Fruit fly (Drosophila melanogaster): Measurements from ENCODE around the gene CheB38b.
A peak's percentile ranks its signal among the peaks of the same experiment; 100 is the strongest.

The CheB38b gene

DNA sequence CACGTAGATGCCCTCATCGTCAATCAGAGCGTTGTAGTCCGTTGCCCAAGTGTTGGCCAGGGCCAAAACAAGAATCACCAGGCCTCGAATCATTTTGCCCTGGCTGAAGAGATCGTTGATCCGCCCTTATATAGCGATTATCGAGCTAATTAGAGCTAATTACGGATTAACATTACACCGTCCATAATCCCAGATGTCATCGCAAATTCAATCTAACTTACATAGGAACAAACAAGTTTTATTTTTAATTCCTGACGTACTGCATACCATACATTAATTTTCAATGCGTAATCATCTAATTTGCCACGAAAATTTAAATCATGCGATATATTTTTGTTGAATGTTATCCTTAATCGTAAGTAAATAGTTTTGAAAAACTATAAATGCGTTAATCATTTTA is at the start of gene CheB38b:
CheB38b (minus strand) TSS at position 101 of the 400 bp plus-strand sequence.
- TF ChIP-seq noc (tag; optimal IDR thresholded peaks at IDR 0.05) = no peak

DNA sequence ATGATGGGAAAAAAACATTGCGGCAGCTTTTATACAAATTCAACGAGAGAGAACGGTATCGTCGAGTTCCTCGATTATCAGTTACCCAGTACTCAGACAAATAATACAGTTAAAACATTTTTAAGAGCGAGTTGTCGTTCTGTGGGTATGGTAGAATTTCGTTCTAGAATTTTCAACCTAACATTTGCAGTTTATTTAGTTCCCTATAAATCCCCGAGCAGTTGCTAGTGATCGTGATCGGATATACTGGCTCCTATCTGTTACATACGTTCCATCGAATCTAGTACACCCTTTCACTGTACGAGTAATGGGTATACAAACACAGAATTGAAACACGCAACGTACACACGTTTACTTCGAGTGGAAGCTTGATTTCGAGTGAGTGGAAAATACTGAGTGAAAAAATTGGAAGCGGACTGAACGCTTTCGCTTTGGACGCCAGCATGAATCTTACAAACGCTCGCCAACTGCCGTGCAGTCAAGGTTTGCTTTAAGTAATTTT is 47.7 kb upstream of the CheB38b start, which contains the start of gene CG9338:
CG9338 (plus strand) TSS at position 452 of the 502 bp plus-strand sequence.
- peak; percentile 90 for TF ChIP-seq noc (tag; optimal IDR thresholded peaks at IDR 0.05)

DNA sequence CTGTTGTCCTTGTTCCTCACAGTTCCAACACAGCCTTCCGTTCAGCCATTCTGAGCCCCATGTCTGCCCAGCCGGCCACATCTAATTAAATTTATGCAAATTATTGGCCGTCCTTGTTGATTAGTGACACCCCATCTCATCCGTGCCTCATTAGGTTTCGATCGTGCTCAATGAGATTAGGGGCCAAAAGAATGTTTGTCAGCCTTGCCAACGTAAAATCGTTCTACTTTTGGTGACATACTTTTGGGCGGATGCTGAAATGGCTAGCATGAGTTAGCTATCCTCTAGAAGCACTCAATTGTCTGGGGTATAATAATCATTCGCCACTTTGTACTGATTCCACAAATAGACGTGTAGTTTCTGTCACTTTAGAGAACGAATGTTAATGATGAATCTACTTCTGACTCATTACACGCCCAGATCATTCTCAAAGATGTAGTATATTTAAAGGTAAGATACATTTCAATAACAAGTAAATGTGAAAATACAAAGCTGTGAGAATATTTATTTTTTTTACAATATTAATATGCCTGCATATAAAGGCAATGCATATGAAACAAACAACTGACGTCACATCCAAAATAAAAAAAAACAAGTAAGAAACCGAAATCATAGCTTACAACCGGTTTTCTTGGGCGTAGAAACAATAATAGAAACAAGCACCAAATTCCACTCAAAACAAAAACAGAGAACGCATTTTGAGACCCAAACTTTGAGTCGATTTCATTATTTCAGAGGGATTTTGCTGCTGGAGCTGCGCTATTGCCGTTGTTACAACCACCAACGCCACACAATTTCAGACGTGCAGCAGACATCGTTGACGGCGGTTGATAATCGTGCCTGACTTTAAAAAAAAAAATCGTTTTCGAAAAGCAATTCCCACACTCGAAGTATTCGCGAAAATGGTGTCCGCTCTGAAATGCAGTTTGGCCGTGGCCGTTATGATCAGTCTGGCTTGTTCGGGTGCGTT is 41.6 kb upstream of the CheB38b start, which contains the start of gene bero:
bero (plus strand) TSS at position 325 of the 970 bp plus-strand sequence.
- TF ChIP-seq noc (tag; optimal IDR thresholded peaks at IDR 0.05) = no peak

DNA sequence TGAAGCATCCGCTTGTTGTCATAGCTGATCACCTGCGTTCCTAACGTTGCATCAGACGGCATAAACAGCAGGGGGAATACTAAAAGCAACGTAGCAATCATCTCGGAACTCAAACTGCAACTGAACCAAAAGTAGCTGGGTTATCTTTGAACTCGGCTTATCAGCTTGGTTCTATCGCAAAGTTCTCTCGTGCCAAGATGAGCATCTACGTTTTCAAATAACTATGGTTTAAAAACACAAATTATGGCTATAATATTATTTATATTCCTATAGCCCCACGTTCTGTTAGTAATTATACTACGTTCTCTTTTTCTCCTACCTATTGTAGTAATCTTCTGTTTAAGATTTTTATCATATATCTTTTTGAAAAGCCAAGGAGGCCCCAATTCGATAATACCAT is 40.7 kb upstream of the CheB38b start, which contains the start of gene CG14400:
CG14400 (minus strand) TSS at position 101 of the 400 bp plus-strand sequence.
- TF ChIP-seq noc (tag; optimal IDR thresholded peaks at IDR 0.05) = no peak

DNA sequence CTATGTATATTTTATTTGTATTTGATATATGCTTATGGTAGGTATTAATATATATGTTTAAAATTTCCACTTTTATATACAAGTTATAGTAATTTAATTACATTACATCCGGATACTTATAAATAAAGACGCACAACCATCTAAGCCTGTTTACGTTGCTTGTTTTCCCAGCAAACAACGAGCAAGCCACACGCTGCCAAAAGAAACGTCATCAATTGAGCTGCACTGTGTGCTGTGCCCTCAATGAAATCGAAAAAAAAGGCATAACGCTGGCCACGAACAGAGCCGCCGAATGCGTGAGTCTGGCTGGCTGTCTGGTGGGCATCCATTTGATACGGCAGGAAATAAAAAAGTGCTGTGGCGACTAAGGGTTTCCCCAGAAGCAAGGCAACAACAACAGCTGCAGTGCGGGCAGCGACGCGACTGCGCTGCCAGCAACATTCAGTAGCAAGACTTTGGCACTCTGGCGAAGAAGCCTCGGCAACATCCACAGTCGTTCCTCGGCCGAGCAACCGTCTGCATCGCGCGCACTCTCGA is 35.1 kb upstream of the CheB38b start, which contains the start of gene twit:
twit (plus strand) TSS at position 487 of the 537 bp plus-strand sequence.
- TF ChIP-seq noc (tag; optimal IDR thresholded peaks at IDR 0.05) = no peak

DNA sequence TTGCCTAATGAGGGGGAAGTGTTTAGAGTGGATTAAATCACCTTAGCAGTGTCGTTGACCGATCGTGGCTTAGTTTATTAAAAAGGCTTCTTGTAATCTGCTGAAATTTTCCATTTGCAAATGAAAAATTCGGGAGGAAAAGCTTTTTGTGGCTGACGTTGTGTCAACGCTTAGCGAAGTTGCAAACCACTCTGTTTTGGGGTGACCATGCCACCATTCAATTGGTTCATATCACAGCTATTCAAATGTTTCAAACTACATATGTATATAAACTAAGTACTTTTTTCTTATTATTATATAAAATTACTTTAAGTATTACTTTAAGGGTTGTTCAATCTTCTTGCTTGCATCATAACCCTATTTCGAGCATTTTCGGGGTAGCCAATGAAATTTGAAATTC is 34.5 kb upstream of the CheB38b start:
- no peak for TF ChIP-seq noc (tag; optimal IDR thresholded peaks at IDR 0.05)

DNA sequence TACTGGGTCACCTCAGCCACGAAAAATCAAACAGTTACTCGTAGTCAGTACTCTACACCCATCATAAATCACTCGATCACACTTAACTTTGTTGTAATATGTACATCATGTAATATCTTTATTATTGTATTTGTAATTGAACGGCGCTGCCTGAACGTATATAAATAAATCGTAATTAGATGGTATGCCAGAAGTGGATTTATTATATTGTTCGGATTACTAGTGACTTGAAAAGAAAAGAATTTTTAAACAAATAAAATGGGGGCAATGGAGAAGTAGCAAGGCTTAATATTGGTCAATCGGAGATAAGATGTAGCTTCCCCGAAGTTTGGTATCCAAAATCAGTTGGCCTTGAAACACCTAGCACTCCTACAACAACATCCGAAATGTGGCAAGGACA is 31.9 kb upstream of the CheB38b start, which contains the start of gene CG14402:
CG14402 (plus strand) TSS at position 301 of the 400 bp plus-strand sequence.
- TF ChIP-seq noc (tag; optimal IDR thresholded peaks at IDR 0.05) = no peak

DNA sequence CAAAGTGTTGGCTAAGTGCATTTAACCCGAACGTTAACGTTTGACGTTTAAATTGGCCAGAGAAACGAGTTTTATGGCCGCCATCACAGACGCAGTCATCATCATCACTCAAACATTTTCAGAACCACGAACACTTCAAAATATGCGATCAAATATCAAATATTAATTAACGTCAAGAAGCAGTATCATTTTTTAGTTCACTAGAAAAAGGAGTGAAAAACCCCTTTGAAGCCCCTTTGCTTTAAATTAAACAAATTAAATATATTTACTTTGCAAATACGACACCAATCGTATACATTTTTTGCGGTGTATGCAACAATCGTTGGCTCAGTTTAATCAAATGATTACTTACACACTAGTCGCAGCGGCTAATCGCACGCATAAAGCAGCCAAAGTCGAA is 27.3 kb upstream of the CheB38b start:
- TF ChIP-seq noc (tag; optimal IDR thresholded peaks at IDR 0.05) = no peak

DNA sequence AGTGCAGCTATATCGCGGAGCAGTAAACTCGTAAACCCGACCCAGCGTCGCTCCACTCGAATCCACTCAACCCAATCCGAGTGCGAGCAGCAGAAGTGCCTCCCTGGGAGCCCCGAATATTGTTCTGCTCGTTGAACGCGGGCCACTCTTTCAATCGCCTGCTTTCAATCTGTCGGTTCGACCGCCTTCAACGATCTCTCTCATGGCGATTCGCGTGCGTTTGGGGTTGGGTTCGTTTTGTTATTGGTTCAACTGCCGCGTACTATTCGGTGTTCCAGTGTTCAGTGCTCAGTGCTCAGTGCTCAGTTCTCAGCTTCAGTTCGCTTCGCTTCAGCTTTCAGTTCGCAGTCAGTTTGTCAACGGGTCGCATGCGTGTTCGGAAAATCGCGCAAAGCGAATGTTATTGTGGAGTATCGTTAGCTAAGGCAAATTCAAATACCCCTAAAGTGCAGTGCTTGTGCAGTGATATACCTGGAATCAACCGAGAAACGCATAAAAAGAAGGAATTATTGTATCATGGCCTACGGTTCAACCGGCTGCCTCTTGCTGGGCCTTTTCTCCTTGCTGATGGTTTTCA is 23.5 kb upstream of the CheB38b start, which contains the start of gene CG31676:
CG31676 (plus strand) TSS at position 289 of the 577 bp plus-strand sequence.
- TF ChIP-seq noc (tag; optimal IDR thresholded peaks at IDR 0.05) = no peak

DNA sequence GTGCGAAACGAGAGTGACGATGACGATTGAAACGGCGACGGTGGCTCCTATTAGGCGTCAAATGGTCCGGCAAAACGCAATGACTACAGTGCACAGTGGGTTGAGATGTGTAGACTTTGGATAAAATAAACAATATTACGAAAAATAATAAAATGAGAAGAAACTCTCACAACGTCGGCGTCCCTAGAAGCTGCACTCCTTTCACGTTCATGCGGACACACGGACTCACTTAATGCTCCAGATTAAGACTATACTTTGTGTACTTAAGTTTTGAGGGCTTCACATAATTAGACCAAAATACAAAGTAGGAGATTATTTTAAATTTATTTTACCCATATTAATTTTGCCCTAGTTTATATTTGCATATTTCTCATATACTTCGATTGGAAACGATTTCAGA is 22.9 kb upstream of the CheB38b start:
- TF ChIP-seq noc (tag; optimal IDR thresholded peaks at IDR 0.05) = no peak

DNA sequence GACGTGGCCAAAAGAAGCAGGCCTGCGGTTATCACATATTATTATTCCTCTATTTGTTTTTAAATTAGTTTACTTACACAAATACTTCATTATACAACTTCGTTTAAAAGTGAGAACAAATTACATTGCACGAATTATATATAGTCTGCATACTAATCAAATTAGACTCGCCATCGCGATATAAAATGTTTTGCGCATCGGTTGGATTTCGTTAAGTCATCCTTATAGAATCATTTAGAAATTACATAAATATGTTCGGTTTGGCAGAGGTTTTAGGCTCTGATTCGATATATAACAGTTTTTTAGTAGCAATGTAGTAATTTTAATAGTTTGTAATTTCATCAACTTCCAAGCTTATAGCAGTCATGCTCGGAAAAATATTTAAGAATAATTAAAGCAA is 20.8 kb upstream of the CheB38b start, which contains the start of gene Spn38F:
Spn38F (minus strand) TSS at position 101 of the 400 bp plus-strand sequence.
- TF ChIP-seq noc (tag; optimal IDR thresholded peaks at IDR 0.05) = no peak

DNA sequence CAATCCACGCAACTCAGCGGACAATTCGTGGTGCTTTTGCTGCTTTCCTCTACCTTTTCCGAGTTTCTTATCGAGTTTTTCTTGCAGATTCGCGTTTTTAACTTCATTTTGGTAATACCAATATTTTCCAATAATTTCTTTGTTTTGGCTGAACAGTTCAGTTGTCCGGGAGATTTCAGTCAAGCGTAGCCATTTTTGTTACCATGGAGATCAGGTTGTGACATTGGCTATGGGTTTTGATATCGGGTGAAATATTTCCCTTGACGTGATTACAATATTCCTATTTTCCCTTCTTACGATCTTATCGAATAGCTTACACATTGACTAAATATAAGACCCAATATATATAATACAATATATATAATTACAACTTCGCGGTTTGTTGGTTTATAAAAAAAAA is 18.4 kb upstream of the CheB38b start, which contains the start of gene Oseg5:
Oseg5 (minus strand) TSS at position 340 of the 400 bp plus-strand sequence.
- TF ChIP-seq noc (tag; optimal IDR thresholded peaks at IDR 0.05) = no peak

DNA sequence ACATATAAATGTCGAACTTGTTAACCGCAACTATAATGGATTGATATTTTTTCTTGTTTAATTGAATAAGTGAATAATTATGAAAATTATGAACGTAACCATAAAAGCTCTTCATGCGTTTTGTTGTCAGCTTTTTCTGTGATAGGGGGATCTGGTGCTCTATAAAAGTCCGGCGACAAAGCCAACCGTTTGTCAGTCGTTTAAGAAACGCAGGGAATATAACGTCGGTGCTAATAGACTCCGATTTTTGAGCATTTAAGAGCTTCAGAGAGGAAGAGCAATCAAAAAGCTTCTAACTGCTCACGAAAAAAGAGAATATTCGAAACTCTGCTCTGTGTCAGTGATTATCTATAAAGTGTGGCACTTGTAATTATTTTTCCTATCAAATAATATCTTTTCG is 14.0 kb upstream of the CheB38b start, which contains the start of gene CG31674:
CG31674 (plus strand) TSS at position 203 of the 400 bp plus-strand sequence.
- TF ChIP-seq noc (tag; optimal IDR thresholded peaks at IDR 0.05) = peak; percentile 48

DNA sequence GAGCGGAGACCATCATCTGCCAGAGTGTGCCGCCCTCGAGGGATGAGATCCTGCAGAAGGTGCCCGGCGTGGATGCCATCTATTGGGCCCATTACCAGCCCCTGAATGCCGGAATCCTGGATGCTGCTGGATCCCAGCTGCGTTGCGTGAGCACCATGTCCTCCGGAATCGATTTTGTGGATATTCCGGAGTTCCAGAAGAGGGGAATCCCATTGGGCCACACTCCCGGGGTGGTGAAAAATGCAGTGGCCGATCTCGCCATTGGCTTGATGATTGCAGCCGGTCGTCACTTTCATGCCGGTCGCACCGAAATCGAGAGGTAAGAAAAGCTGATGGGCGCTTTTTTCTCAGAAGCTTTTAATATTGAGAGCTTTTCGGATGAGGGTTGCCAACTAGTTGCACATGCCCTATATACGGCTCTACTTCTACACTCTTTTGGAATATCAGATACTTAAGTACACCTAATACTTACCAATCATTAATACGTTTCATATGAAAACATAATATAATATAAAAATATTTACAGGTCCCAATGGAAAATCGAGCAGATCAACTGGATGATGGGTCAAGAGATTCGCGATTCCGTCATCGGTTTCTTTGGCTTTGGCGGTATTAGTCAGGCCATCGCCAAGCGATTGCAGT is 12.8 kb upstream of the CheB38b start:
- TF ChIP-seq noc (tag; optimal IDR thresholded peaks at IDR 0.05) = peak; percentile 68

DNA sequence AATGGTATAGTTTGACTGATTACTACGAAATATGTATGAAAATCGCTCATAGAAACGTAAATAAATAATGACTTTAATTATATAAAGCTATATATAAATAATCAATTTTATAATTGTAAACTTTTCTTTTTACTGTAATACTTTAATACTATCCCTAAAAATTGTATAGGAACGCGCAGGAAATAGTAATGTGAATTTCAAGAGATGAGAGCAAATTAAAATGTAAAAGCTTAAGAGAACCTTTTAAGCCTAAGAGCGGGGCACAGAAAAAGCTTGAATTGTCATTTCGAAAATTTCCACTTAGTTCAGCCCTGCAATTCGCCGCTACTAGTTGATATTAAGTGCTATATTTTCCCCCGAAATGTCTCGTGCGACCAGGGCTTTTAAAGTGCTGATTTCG is 12.2 kb upstream of the CheB38b start, which contains the start of gene CG31673:
CG31673 (plus strand) TSS at position 301 of the 400 bp plus-strand sequence.
- no peak for TF ChIP-seq noc (tag; optimal IDR thresholded peaks at IDR 0.05)
